Worm (Caenorhabditis elegans) whole organism, midembryonic: ENCODE results near the gene ZC376.8.
"Not testable (repeated sequence)": the region's sequence is repeated elsewhere in the genome, so short reads cannot be mapped to it uniquely, and the experiment has no call there.

Experiments used
- T22C8.4 ChIP-seq: fragments of 200-800 bp; sonication (Bioruptor generic); IDR thresholded peaks from 2 replicates; pipeline ENCODE4 v1.3.6; 2022; ENCODE audit warnings: missing genetic modification characterization, missing compliant biosample characterization
- cog-1 ChIP-seq: sonication (generic microtip); optimal IDR thresholded peaks from 2 replicates; lab custom pipeline; 2016; ENCODE audit warnings: missing genetic modification characterization, missing compliant biosample characterization
- flt-1 ChIP-seq: fragments of 200-800 bp; sonication (Bioruptor generic); IDR thresholded peaks from 2 replicates; pipeline ENCODE4 v1.3.6; 2022; ENCODE audit warnings: missing genetic modification characterization, missing compliant biosample characterization
- klf-2 ChIP-seq: fragments of 200-800 bp; sonication (Bioruptor generic); conservative IDR thresholded peaks from 2 replicates; pipeline ENCODE4 v1.3.6; 2022; ENCODE audit warnings: missing genetic modification reagents, missing genetic modification characterization, missing compliant biosample characterization
- med-1 ChIP-seq: sonication (generic microtip); optimal IDR thresholded peaks from 2 replicates; lab custom pipeline; 2017; ENCODE audit warnings: missing genetic modification characterization, mild to moderate bottlenecking, missing compliant biosample characterization, antibody characterized with exemption, missing genetic modification reagents; ENCODE audit not compliant: insufficient read depth
- ref-1 ChIP-seq: fragments of 200-800 bp; sonication (Bioruptor generic); conservative IDR thresholded peaks from 2 replicates; pipeline ENCODE4 v1.3.6; 2022; ENCODE audit warnings: missing genetic modification reagents, missing genetic modification characterization, missing compliant biosample characterization
- tab-1 ChIP-seq: fragments of 200-800 bp; sonication (Bioruptor generic); IDR thresholded peaks from 2 replicates; pipeline ENCODE4 v1.3.6; 2022; ENCODE audit warnings: missing genetic modification characterization, missing compliant biosample characterization
- ztf-23 ChIP-seq: fragments of 200-800 bp; sonication (Bioruptor generic); IDR thresholded peaks from 2 replicates; pipeline ENCODE4 v1.3.6; 2022; ENCODE audit warnings: missing genetic modification reagents, missing genetic modification characterization, missing compliant biosample characterization
- ztf-29 ChIP-seq: fragments of 200-800 bp; sonication (Bioruptor generic); IDR thresholded peaks from 2 replicates; pipeline ENCODE4 v1.3.6; 2022; ENCODE audit warnings: missing genetic modification reagents, missing genetic modification characterization, missing compliant biosample characterization

The ZC376.8 gene

DNA sequence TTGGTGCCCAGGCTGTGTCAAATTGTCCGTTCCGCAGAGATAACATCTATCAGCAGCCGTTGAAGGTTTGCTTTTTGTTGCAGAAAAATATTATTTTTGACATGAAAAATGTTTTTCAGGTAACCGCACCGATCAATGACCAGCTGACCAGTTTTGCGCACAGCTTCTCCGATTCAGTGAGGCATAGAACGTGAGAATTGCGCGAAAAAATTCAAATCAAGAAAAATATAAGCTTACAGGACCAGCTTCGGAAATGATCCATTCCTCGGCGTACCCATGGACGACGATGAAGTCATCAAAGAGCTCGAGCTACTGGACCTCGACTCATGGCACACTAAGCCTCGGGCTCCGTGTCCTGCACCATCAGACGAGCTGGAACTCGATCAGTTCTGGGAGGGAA, 14.5 kb downstream of the ZC376.8 start:
- no peak for TF ChIP-seq klf-2 (GFP tag; lab: Robert Waterston, UW)
- TF ChIP-seq flt-1 (GFP tag; lab: Robert Waterston, UW) = no peak
- TF ChIP-seq ztf-29 (GFP tag; lab: Robert Waterston, UW) = no peak
- no peak for TF ChIP-seq ztf-23 (GFP tag; lab: Robert Waterston, UW)
- TF ChIP-seq cog-1 = no peak
- no peak for TF ChIP-seq tab-1
- TF ChIP-seq med-1 = no peak
- TF ChIP-seq ref-1 (GFP tag; lab: Robert Waterston, UW) = no peak
- TF ChIP-seq T22C8.4 (GFP tag; lab: Robert Waterston, UW) = no peak

DNA sequence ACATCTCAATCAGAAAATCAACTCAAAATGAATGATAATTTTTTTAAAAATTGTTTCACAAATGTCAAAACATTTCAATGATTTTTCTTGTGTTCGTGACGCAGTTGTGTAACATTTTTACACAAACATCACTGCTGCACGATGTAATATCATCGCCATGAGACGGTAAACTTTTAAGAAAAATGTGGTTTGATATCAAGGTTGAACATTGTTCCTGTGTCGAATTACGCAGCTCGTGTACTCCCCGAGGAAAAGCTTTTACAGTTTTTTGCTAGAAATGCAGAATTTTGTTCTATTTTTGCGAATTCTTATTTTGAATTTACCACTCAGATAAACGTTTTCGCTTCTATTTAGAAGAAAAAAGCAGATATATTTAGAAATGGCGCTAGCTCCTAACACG, 17.6 kb downstream of the ZC376.8 start:
- TF ChIP-seq T22C8.4 (GFP tag; lab: Robert Waterston, UW) (no peak), cog-1 (no peak), med-1 (no peak), flt-1 (GFP tag; lab: Robert Waterston, UW) (no peak), ztf-29 (GFP tag; lab: Robert Waterston, UW) (no peak), ref-1 (GFP tag; lab: Robert Waterston, UW) (no peak), ztf-23 (GFP tag; lab: Robert Waterston, UW) (no peak), tab-1 (no peak), klf-2 (GFP tag; lab: Robert Waterston, UW) (no peak)

DNA sequence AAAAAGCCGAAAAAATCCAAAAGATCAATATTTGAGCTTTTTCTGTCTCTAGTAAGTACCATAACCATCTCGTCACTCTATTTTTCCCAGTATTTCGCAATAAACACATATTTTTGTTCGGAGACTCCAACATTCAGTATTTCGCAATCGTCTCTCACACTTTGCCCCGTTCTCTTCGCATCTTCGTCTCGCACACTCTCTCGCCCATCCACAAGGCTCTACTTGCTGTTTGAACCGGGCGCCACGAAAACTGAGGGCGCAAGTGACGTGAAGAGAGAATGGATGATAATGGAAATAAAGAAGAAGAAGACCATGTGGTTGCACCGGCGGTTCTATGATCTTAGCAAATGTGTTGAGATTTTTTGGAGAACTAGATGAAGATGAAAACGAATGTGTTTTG, 20.0 kb downstream of the ZC376.8 start:
- TF ChIP-seq tab-1 (no peak), cog-1 (no peak), T22C8.4 (GFP tag; lab: Robert Waterston, UW) (no peak), med-1 (no peak), klf-2 (GFP tag; lab: Robert Waterston, UW) (no peak), ztf-23 (GFP tag; lab: Robert Waterston, UW) (no peak), flt-1 (GFP tag; lab: Robert Waterston, UW) (no peak), ztf-29 (GFP tag; lab: Robert Waterston, UW) (no peak), ref-1 (GFP tag; lab: Robert Waterston, UW) (no peak)

DNA sequence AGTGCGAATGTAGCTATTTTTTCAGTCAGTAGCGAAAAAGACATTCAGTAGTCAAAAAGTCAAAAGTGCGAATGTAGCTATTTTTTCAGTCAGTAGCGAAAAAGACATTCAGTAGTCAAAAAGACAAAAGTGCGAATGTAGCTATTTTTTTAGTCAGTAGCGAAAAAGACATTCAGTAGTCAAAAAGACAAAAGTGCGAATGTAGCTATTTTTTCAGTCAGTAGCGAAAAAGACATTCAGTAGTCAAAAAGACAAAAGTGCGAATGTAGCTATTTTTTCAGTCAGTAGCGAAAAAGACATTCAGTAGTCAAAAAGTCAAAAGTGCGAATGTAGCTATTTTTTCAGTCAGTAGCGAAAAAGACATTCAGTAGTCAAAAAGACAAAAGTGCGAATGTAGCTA, 25.2 kb downstream of the ZC376.8 start, which contains the start of gene T16A9.3:
T16A9.3 (plus strand) TSS at position 301 of the 400 bp plus-strand sequence.
- TF ChIP-seq T22C8.4 (GFP tag; lab: Robert Waterston, UW); klf-2 (GFP tag; lab: Robert Waterston, UW); tab-1: not testable (repeated sequence)

DNA sequence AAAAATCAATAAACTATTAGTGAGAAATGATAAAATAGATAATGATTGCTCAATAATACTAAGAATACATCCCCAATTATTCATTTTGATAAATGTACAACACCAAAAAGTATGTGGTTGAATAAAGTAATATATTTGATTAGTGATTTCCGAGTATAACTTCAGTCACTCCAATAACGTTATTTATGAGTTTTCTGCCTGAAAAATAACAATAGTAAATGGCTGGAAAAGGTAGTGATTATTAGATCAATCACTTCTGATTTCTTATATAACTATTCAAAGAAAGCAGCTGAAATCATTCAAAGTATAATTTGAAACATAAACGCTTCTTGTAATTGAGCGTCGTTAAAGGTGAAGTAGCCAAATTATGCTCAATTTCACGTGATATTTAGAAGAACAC, 30.7 kb downstream of the ZC376.8 start, which contains the start of gene str-230:
str-230 (minus strand) TSS at position 101 of the 400 bp plus-strand sequence.
- no peak for TF ChIP-seq ref-1 (GFP tag; lab: Robert Waterston, UW)
- no peak for TF ChIP-seq med-1
- no peak for TF ChIP-seq flt-1 (GFP tag; lab: Robert Waterston, UW)
- TF ChIP-seq cog-1 = no peak
- TF ChIP-seq ztf-23 (GFP tag; lab: Robert Waterston, UW) = no peak
- no peak for TF ChIP-seq T22C8.4 (GFP tag; lab: Robert Waterston, UW)
- no peak for TF ChIP-seq tab-1
- TF ChIP-seq klf-2 (GFP tag; lab: Robert Waterston, UW) = no peak
- TF ChIP-seq ztf-29 (GFP tag; lab: Robert Waterston, UW) = no peak

DNA sequence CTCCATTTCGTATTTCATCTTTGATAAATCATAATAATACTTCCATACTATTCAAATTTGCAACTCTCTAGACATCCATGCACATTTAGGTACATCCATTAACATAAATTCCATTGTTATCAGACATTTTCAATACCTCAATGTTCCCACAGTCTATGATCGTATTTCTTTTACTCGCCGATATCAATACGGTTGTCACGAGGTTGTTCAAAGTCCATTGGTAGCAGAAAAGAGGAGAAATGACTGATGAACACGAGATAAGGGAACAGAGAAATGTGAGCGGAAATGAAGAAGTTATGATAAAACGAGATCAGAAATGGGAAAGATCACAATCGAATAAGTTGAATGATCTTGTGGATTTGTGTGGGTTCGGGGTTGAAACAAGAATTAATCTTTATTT, 32.8 kb downstream of the ZC376.8 start:
- TF ChIP-seq flt-1 (GFP tag; lab: Robert Waterston, UW) (no peak), T22C8.4 (GFP tag; lab: Robert Waterston, UW) (no peak), ref-1 (GFP tag; lab: Robert Waterston, UW) (no peak), ztf-23 (GFP tag; lab: Robert Waterston, UW) (no peak), klf-2 (GFP tag; lab: Robert Waterston, UW) (no peak), tab-1 (no peak), cog-1 (no peak), med-1 (no peak), ztf-29 (GFP tag; lab: Robert Waterston, UW) (no peak)

DNA sequence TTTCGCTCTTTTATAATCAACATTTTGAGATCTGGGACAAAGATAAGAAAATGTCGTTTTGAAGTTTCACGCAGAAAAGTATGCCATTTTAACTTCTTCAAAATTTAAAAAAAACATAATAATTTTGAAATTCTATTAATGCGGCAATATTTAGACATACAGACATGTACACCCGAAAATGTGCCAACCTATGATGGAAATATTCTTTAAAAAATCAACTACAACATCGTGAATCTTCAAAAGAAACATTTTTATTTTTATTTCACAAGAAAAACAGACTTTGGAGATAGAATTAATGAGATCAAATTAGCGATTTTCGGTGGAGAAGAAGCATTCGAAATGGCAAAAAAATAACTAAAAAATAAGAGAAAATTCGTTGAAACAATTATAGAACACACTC, 35.1 kb downstream of the ZC376.8 start, which contains the start of gene T16A9.5:
T16A9.5 (minus strand) TSS at position 101 of the 400 bp plus-strand sequence.
- TF ChIP-seq med-1 = no peak
- no peak for TF ChIP-seq ref-1 (GFP tag; lab: Robert Waterston, UW)

DNA sequence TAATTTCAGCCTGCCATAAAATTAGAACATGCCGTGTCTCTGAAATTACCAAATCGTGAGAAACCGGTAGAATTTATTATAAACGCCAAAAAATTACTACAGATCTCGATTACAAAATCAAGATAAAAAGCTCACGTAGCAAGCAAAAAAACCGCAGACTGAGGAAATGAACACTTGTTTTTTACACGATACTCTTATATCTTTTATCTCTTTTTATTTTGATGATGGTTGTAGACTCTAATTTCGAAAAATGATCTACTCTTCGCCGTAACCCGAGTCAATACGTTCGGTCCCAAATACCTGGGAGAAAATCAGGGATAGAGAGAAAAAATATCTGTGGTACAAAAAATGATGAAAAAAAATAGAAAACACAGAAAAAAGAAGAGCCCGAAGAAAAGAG, 43.1 kb downstream of the ZC376.8 start:
- TF ChIP-seq ref-1 (GFP tag; lab: Robert Waterston, UW) (no peak), klf-2 (GFP tag; lab: Robert Waterston, UW) (no peak), ztf-23 (GFP tag; lab: Robert Waterston, UW) (no peak), flt-1 (GFP tag; lab: Robert Waterston, UW) (no peak), ztf-29 (GFP tag; lab: Robert Waterston, UW) (no peak), cog-1 (no peak), T22C8.4 (GFP tag; lab: Robert Waterston, UW) (no peak), med-1 (no peak), tab-1 (no peak)

DNA sequence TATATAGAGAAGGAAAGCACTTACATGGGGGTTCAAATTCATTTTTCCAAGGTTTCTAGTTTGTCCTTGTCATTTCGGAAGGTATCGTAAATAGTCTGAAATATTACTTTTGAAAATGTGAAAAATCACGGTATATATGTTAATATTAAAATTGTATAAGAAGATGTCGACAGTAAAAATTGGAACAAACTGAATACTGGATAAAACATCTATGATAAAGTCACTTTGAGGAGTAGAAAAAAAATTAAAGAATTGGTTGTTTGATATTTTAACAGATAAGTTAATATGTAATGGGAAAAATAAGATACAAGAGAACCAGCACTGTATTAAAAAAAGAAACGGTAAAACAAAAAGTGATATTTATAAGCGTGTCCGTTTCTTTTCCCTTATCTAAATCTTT, 46.3 kb downstream of the ZC376.8 start, which contains the start of gene nep-21:
nep-21 (minus strand) TSS at position 101 of the 400 bp plus-strand sequence.
- TF ChIP-seq med-1 (no peak), ref-1 (GFP tag; lab: Robert Waterston, UW) (no peak), ztf-29 (GFP tag; lab: Robert Waterston, UW) (no peak), cog-1 (no peak), ztf-23 (GFP tag; lab: Robert Waterston, UW) (no peak), T22C8.4 (GFP tag; lab: Robert Waterston, UW) (no peak), tab-1 (no peak), flt-1 (GFP tag; lab: Robert Waterston, UW) (no peak), klf-2 (GFP tag; lab: Robert Waterston, UW) (no peak)
